Worm (Caenorhabditis elegans) whole organism, L4 larva: ENCODE results near the gene rpn-5.
A peak's percentile ranks its signal among the peaks of the same experiment; 100 is the strongest.

Experiments used
- F44E2.7 ChIP-seq: fragments of 200-800 bp; sonication (Bioruptor generic); IDR thresholded peaks from 2 replicates; pipeline ENCODE4 v2.1.2; 2022; ENCODE audit warnings: missing genetic modification characterization, missing compliant biosample characterization
- T26A8.4 ChIP-seq: fragments of 200-800 bp; sonication (Bioruptor generic); IDR thresholded peaks from 2 replicates; pipeline ENCODE4 v1.3.6; 2022; ENCODE audit warnings: missing genetic modification characterization, missing compliant biosample characterization
- Y105C5A.15 ChIP-seq: fragments of 200-800 bp; sonication (Bioruptor generic); IDR thresholded peaks from 2 replicates; pipeline ENCODE4 v1.3.6; 2022; ENCODE audit warnings: missing genetic modification characterization, missing compliant biosample characterization
- Y75B8A.6 ChIP-seq: fragments of 200-800 bp; sonication (Bioruptor generic); IDR thresholded peaks from 2 replicates; pipeline ENCODE4 v1.3.6; 2022; ENCODE audit warnings: missing genetic modification reagents, missing genetic modification characterization, missing compliant biosample characterization
- aly-2 ChIP-seq: sonication (generic microtip); optimal IDR thresholded peaks from 2 replicates; lab custom pipeline; 2018; ENCODE audit warnings: missing biosample characterization, missing genetic modification characterization
- arid-1 ChIP-seq: fragments of 200-800 bp; sonication (Bioruptor generic); conservative IDR thresholded peaks from 2 replicates; pipeline ENCODE4 v1.3.6; 2022; ENCODE audit warnings: missing genetic modification reagents, missing genetic modification characterization, missing compliant biosample characterization
- ctbp-1 ChIP-seq: fragments of 200-800 bp; sonication (Bioruptor generic); IDR thresholded peaks from 2 replicates; pipeline ENCODE4 v1.3.6; 2022; ENCODE audit warnings: missing genetic modification reagents, missing genetic modification characterization, missing compliant biosample characterization
- daf-12 ChIP-seq: fragments of 150-350 bp; optimal IDR thresholded peaks from 2 replicates; lab custom pipeline; 2014; ENCODE audit warnings: missing biosample characterization, missing genetic modification reagents, missing genetic modification characterization
- daf-16 ChIP-seq, 3 experiments: sonication (generic microtip); optimal IDR thresholded peaks; 2 replicates each; lab custom pipeline; 2016 to 2017; ENCODE audit warnings: missing genetic modification characterization in 3 of 3, missing genetic modification reagents in 3 of 3, mild to moderate bottlenecking in 2 of 3, missing compliant biosample characterization in 2 of 3, missing biosample characterization in 1 of 3, moderate library complexity in 1 of 3
- dmd-6 ChIP-seq: fragments of 200-800 bp; sonication (Bioruptor generic); IDR thresholded peaks from 2 replicates; pipeline ENCODE4 v1.3.6; 2022; ENCODE audit warnings: missing genetic modification reagents, missing genetic modification characterization, missing compliant biosample characterization
- dmd-9 ChIP-seq: fragments of 200-800 bp; sonication (Bioruptor generic); IDR thresholded peaks from 2 replicates; pipeline ENCODE4 v1.3.6; 2022; ENCODE audit warnings: missing genetic modification reagents, missing genetic modification characterization, missing compliant biosample characterization
- dpl-1 ChIP-seq: fragments of 150-350 bp; optimal IDR thresholded peaks from 2 replicates; lab custom pipeline; 2014; ENCODE audit warnings: missing biosample characterization, missing genetic modification reagents, missing genetic modification characterization
- duxl-1 ChIP-seq: sonication (generic microtip); optimal IDR thresholded peaks from 2 replicates; lab custom pipeline; 2016; ENCODE audit warnings: mild to moderate bottlenecking, missing genetic modification characterization, moderate library complexity, missing compliant biosample characterization; ENCODE audit not compliant: poor library complexity
- egl-27 ChIP-seq: sonication (generic microtip); optimal IDR thresholded peaks from 3 replicates; lab custom pipeline; 2017; ENCODE audit warnings: missing biosample characterization, missing genetic modification reagents, missing genetic modification characterization
- egl-43 ChIP-seq: fragments of 200-800 bp; sonication (Bioruptor generic); IDR thresholded peaks from 2 replicates; pipeline ENCODE4 v1.3.6; 2022; ENCODE audit warnings: missing genetic modification reagents, missing genetic modification characterization, missing compliant biosample characterization
- gei-8 ChIP-seq: fragments of 200-800 bp; sonication (Bioruptor generic); optimal IDR thresholded peaks from 2 replicates; lab custom pipeline; 2018; ENCODE audit warnings: mild to moderate bottlenecking, missing genetic modification characterization, missing compliant biosample characterization
- hlh-11 ChIP-seq: fragments of 200-800 bp; sonication (Bioruptor generic); optimal IDR thresholded peaks from 2 replicates; lab custom pipeline; 2018; ENCODE audit warnings: mild to moderate bottlenecking, missing genetic modification characterization, missing compliant biosample characterization
- hlh-30 ChIP-seq: sonication (generic microtip); optimal IDR thresholded peaks from 2 replicates; lab custom pipeline; 2017; ENCODE audit warnings: antibody characterized with exemption, mild to moderate bottlenecking, missing genetic modification characterization, missing compliant biosample characterization; ENCODE audit not compliant: insufficient read depth
- hmg-1.1 ChIP-seq: fragments of 200-800 bp; sonication (Bioruptor generic); IDR thresholded peaks from 2 replicates; pipeline ENCODE4 v1.3.6; 2022; ENCODE audit warnings: missing genetic modification reagents, missing genetic modification characterization, missing compliant biosample characterization
- jun-1 ChIP-seq: fragments of 150-350 bp; optimal IDR thresholded peaks from 2 replicates; lab custom pipeline; 2014; ENCODE audit warnings: missing biosample characterization, missing genetic modification reagents, missing genetic modification characterization
- lin-1 ChIP-seq: fragments of 200-800 bp; sonication (Bioruptor generic); IDR thresholded peaks from 2 replicates; pipeline ENCODE4 v1.3.6; 2022; ENCODE audit warnings: missing genetic modification reagents, missing genetic modification characterization, missing compliant biosample characterization
- lin-38 ChIP-seq: fragments of 200-800 bp; sonication (Bioruptor generic); IDR thresholded peaks from 2 replicates; pipeline ENCODE4 v1.3.6; 2022; ENCODE audit warnings: missing genetic modification reagents, missing genetic modification characterization, missing compliant biosample characterization
- lsy-2 ChIP-seq, 2 experiments: fragments of 150-350 bp in 1 of 2; sonication (generic microtip) in 1 of 2; optimal IDR thresholded peaks; 2 replicates each; lab custom pipeline; 2014 to 2017; ENCODE audit warnings: missing biosample characterization in 2 of 2, missing genetic modification characterization in 2 of 2
- madf-9 ChIP-seq: fragments of 200-800 bp; sonication (Bioruptor generic); conservative IDR thresholded peaks from 2 replicates; pipeline ENCODE4 v1.3.6; 2022; ENCODE audit warnings: missing genetic modification reagents, missing genetic modification characterization, missing compliant biosample characterization
- mdl-1 ChIP-seq, 2 experiments: fragments of 150-350 bp in 1 of 2; sonication (generic microtip) in 1 of 2; optimal IDR thresholded peaks; 2 replicates each; lab custom pipeline; 2014 to 2017; ENCODE audit warnings: missing biosample characterization in 2 of 2, missing genetic modification characterization in 2 of 2
- mxl-2 ChIP-seq: fragments of 200-800 bp; sonication (Bioruptor generic); conservative IDR thresholded peaks from 2 replicates; pipeline ENCODE4 v1.3.6; 2022; ENCODE audit warnings: missing genetic modification reagents, missing genetic modification characterization, missing compliant biosample characterization
- nhr-10 ChIP-seq: fragments of 150-350 bp; optimal IDR thresholded peaks from 2 replicates; lab custom pipeline; 2014; ENCODE audit warnings: missing biosample characterization, missing genetic modification characterization
- nhr-102 ChIP-seq: sonication (generic microtip); optimal IDR thresholded peaks from 2 replicates; lab custom pipeline; 2016; ENCODE audit warnings: mild to moderate bottlenecking, missing genetic modification characterization, moderate library complexity, missing compliant biosample characterization
- nhr-25 ChIP-seq: sonication (generic microtip); optimal IDR thresholded peaks from 2 replicates; lab custom pipeline; 2017; ENCODE audit warnings: missing genetic modification characterization, mild to moderate bottlenecking, missing compliant biosample characterization, antibody characterized with exemption, moderate library complexity, borderline replicate concordance; ENCODE audit not compliant: insufficient read depth
- nhr-41 ChIP-seq: fragments of 200-800 bp; sonication (Bioruptor generic); IDR thresholded peaks from 2 replicates; pipeline ENCODE4 v1.3.6; 2022; ENCODE audit warnings: missing genetic modification reagents, missing genetic modification characterization, missing compliant biosample characterization
- nhr-6 ChIP-seq: fragments of 150-350 bp; optimal IDR thresholded peaks from 2 replicates; lab custom pipeline; 2014; ENCODE audit warnings: missing biosample characterization, missing genetic modification characterization
- nhr-76 ChIP-seq: fragments of 150-350 bp; optimal IDR thresholded peaks from 2 replicates; lab custom pipeline; 2014; ENCODE audit warnings: missing biosample characterization, missing genetic modification characterization
- php-3 ChIP-seq: fragments of 200-800 bp; sonication (Bioruptor generic); IDR thresholded peaks from 2 replicates; pipeline ENCODE4 v1.3.6; 2022; ENCODE audit warnings: missing genetic modification reagents, missing genetic modification characterization, missing compliant biosample characterization
- pqm-1 ChIP-seq: sonication (generic microtip); optimal IDR thresholded peaks from 2 replicates; lab custom pipeline; 2017; ENCODE audit warnings: missing biosample characterization, missing genetic modification characterization
- skn-1 ChIP-seq: fragments of 150-350 bp; optimal IDR thresholded peaks from 2 replicates; lab custom pipeline; 2014; ENCODE audit warnings: missing biosample characterization, missing genetic modification characterization
- snpc-1.2 ChIP-seq: fragments of 200-800 bp; sonication (Bioruptor generic); IDR thresholded peaks from 2 replicates; pipeline ENCODE4 v1.3.6; 2022; ENCODE audit warnings: missing genetic modification reagents, missing genetic modification characterization, missing compliant biosample characterization
- tra-1 ChIP-seq: fragments of 200-800 bp; sonication (Bioruptor generic); IDR thresholded peaks from 2 replicates; pipeline ENCODE4 v1.3.6; 2022; ENCODE audit warnings: missing genetic modification reagents, missing genetic modification characterization, missing compliant biosample characterization
- unc-130 ChIP-seq: sonication (generic microtip); optimal IDR thresholded peaks from 2 replicates; lab custom pipeline; 2016; ENCODE audit warnings: missing genetic modification reagents, missing genetic modification characterization, missing compliant biosample characterization
- vab-7 ChIP-seq: fragments of 200-800 bp; sonication (Bioruptor generic); IDR thresholded peaks from 2 replicates; pipeline ENCODE4 v1.3.6; 2022; ENCODE audit warnings: missing genetic modification reagents, missing genetic modification characterization, missing compliant biosample characterization
- zag-1 ChIP-seq: fragments of 150-350 bp; optimal IDR thresholded peaks from 2 replicates; lab custom pipeline; 2014; ENCODE audit warnings: missing biosample characterization, missing genetic modification characterization
- zfp-2 ChIP-seq: sonication (generic microtip); optimal IDR thresholded peaks from 2 replicates; lab custom pipeline; 2016; ENCODE audit warnings: mild to moderate bottlenecking, missing genetic modification characterization, missing compliant biosample characterization
- ztf-7 ChIP-seq: fragments of 150-350 bp; optimal IDR thresholded peaks from 2 replicates; lab custom pipeline; 2014; ENCODE audit warnings: missing biosample characterization, missing genetic modification characterization

The rpn-5 gene

DNA sequence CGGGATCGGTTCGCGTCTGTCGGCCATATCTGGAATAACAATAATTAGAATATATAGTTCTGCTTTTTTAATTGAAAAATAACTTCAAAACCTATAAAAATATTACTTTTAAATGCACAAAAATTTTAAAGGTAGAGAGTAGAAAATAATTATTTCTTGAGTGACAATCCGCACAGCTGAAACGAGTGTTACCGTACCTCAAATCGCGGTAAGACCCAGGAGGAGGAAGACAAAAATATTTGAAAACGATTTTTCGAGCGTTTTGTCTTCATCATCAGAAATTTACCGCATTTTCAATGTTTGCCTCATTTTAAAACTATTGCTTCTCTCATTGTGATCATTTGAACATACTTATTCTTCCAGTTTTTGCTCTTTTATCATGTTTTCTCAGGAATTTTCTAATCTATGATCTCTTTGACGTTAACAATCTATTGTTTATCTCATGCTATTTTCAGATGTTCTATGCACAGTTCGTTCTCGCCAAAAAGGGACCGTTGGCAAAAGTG lies at the start of gene rpn-5, which contains the start of gene scc-1 (continued):
- TF ChIP-seq daf-16 (GFP tag; optimal IDR thresholded peaks at IDR 0.05; lab: Kevin White, UChicago) (no peak), daf-16 (tag; optimal IDR thresholded peaks at IDR 0.05; lab: Kevin White, UChicago) (peak; percentile 62), egl-43 (GFP tag; lab: Robert Waterston, UW) (no peak), snpc-1.2 (GFP tag; lab: Robert Waterston, UW) (no peak), aly-2 (no peak), hlh-30 (tag; lab: Kevin White, UChicago) (peak; percentile 63), jun-1 (no peak), dmd-9 (GFP tag; lab: Robert Waterston, UW) (no peak), vab-7 (no peak), Y75B8A.6 (no peak), T26A8.4 (GFP tag; lab: Robert Waterston, UW) (no peak), nhr-25 (tag; lab: Kevin White, UChicago) (peak; percentile 27), mdl-1 (tag; optimal IDR thresholded peaks at IDR 0.05; lab: Kevin White, UChicago) (no peak), madf-9 (no peak), arid-1 (GFP tag; lab: Robert Waterston, UW) (no peak), Y105C5A.15 (GFP tag; lab: Robert Waterston, UW) (no peak), mxl-2 (no peak), F44E2.7 (GFP tag; lab: Robert Waterston, UW) (no peak), tra-1 (GFP tag; lab: Robert Waterston, UW) (no peak), unc-130 (no peak), nhr-41 (no peak), egl-27 (tag; lab: Kevin White, UChicago) (no peak), zfp-2 (tag; lab: Kevin White, UChicago) (no peak), skn-1 (tag; lab: Kevin White, UChicago) (no peak), nhr-10 (no peak), ztf-7 (tag; lab: Kevin White, UChicago) (no peak), pqm-1 (tag; lab: Kevin White, UChicago) (no peak), hlh-11 (tag; lab: Kevin White, UChicago) (peak; percentile 50), nhr-6 (peak; percentile 53), nhr-102 (tag; lab: Kevin White, UChicago) (peak; percentile 14), php-3 (no peak), duxl-1 (tag; lab: Kevin White, UChicago) (peak; percentile 25), nhr-76 (tag; lab: Kevin White, UChicago) (no peak), hmg-1.1 (GFP tag; lab: Robert Waterston, UW) (no peak), dmd-6 (GFP tag; lab: Robert Waterston, UW) (no peak)
- TF ChIP-seq, all 104 proteins: peak for 21

DNA sequence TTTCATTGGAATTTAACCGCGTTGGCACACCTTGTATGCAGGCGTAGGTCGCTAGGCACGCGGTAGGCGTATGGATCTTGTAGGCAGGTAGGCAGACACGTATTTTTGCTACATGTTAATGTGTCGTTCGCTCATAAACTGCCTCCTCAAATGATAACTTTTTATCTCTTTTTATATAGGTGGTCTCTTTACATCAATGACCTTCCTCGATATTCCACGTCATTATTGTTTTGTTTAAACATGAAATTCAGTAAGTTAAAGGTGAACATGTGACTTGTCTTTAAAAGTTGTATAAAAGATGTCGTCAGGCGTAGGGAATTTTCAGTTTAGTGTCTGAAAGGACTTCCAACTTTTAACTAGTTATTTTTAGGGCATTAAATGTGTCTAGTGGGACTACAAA lies 49.5 kb upstream of the rpn-5 start:
- no peak for TF ChIP-seq snpc-1.2 (GFP tag; lab: Robert Waterston, UW)
- TF ChIP-seq hlh-30 (tag; lab: Kevin White, UChicago), result peak; percentile 26
- TF ChIP-seq dpl-1 (GFP tag; lab: Kevin White, UChicago), result no peak
- no peak for TF ChIP-seq gei-8
- TF ChIP-seq unc-130, result no peak
- TF ChIP-seq zag-1 (tag; lab: Kevin White, UChicago), result no peak
- TF ChIP-seq daf-12 (tag; lab: Kevin White, UChicago), result no peak
- TF ChIP-seq hlh-11 (tag; lab: Kevin White, UChicago), result no peak
- TF ChIP-seq lin-1 (GFP tag; lab: Robert Waterston, UW), result no peak
- TF ChIP-seq lin-38 (GFP tag; lab: Robert Waterston, UW), result no peak
- no peak for TF ChIP-seq jun-1
- peak in 1 of 2 experiments; percentile 2 for TF ChIP-seq lsy-2 (tag; optimal IDR thresholded peaks at IDR 0.05; lab: Kevin White, UChicago)
- no peak for TF ChIP-seq ctbp-1
